ENCODE assay signal across 4 fruit fly cellular contexts in genomic region chr3L:12749567-12750535, dm6.
A peak's percentile ranks its signal among the peaks of the same experiment; 100 is the strongest.
TF ChIP-seq lines count a peak whose summit lies in the region.

Klc (minus strand) TSS chr3L:12750056.
CG10984 (plus strand) TSS chr3L:12750119.

TF ChIP-seq in whole organism, adult, 20 proteins besides CTCF, POLR2A, EP300 and RAD21 (continued from another document):
- TF ChIP-seq tj (GFP tag; optimal IDR thresholded peaks at IDR 0.05; lab: Kevin White, UChicago): peak; percentile 70
TF ChIP-seq in whole organism, adult: peak in this region for 5.

TF ChIP-seq in whole organism, embryonic, 481 proteins besides CTCF, POLR2A, EP300 and RAD21 (continued from another document and continues in another):
- 0 out of 3 replicates have a peak, but pooled peaks have one; percentile 15 for TF ChIP-seq CG6791 (GFP tag; IDR thresholded peaks at IDR 0.05; lab: Robert Waterston, UW; ENCODE audit: partially characterized antibody)
- TF ChIP-seq klu (GFP tag; IDR thresholded peaks at IDR 0.05; lab: Robert Waterston, UW): no peak
- TF ChIP-seq exex (tag; optimal IDR thresholded peaks at IDR 0.05; lab: Kevin White, UChicago): peak; percentile 38
- TF ChIP-seq Dip2 (GFP tag; IDR thresholded peaks at IDR 0.05; lab: Robert Waterston, UW): no peak
- TF ChIP-seq gcm (GFP tag; optimal IDR thresholded peaks at IDR 0.05; lab: Kevin White, UChicago): peak; percentile 47
- no peak for TF ChIP-seq B-H2 (GFP tag; optimal IDR thresholded peaks at IDR 0.05; lab: Kevin White, UChicago)
- TF ChIP-seq grau (tag; optimal IDR thresholded peaks at IDR 0.05; lab: Kevin White, UChicago): peak; percentile 52
- no peak for TF ChIP-seq CG8290 (GFP tag; optimal IDR thresholded peaks at IDR 0.05; lab: Kevin White, UChicago)
- no peak for TF ChIP-seq CG8290 (tag; optimal IDR thresholded peaks at IDR 0.05; lab: Kevin White, UChicago)
- TF ChIP-seq p53 (GFP tag; optimal IDR thresholded peaks at IDR 0.05; lab: Kevin White, UChicago): no peak
- TF ChIP-seq ERR (GFP tag; optimal IDR thresholded peaks at IDR 0.05; lab: Kevin White, UChicago): no peak
- TF ChIP-seq ap (GFP tag; IDR thresholded peaks at IDR 0.05; lab: Robert Waterston, UW): no peak; the same call in 1 of the 2 replicates
- peak; percentile 22 for TF ChIP-seq grn (GFP tag; optimal IDR thresholded peaks at IDR 0.05; lab: Kevin White, UChicago)
- TF ChIP-seq Antp (GFP tag; optimal IDR thresholded peaks at IDR 0.05; lab: Kevin White, UChicago): peak; percentile 66
- TF ChIP-seq HHEX (GFP tag; optimal IDR thresholded peaks at IDR 0.05; lab: Kevin White, UChicago): no peak
- 0 out of 3 replicates have a peak, but pooled peaks have one; percentile 4 for TF ChIP-seq Opbp (GFP tag; IDR thresholded peaks at IDR 0.05; lab: Robert Waterston, UW; ENCODE audit: partially characterized antibody)
- TF ChIP-seq CG15696 (tag; optimal IDR thresholded peaks at IDR 0.05; lab: Kevin White, UChicago): no peak
- TF ChIP-seq dysf (GFP tag; IDR thresholded peaks at IDR 0.05; lab: Robert Waterston, UW): peak; percentile 81; the same call in 2 of the 3 replicates
- TF ChIP-seq Sox102F (GFP tag; optimal IDR thresholded peaks at IDR 0.05; lab: Kevin White, UChicago): no peak
- TF ChIP-seq crp (GFP tag; optimal IDR thresholded peaks at IDR 0.05; lab: Kevin White, UChicago): no peak
- TF ChIP-seq Pdp1 (GFP tag; optimal IDR thresholded peaks at IDR 0.05; lab: Kevin White, UChicago): peak; percentile 51 to 77
- TF ChIP-seq Lim3 (GFP tag; IDR thresholded peaks at IDR 0.05; lab: Robert Waterston, UW): no peak
- no peak for TF ChIP-seq Aef1 (GFP tag; IDR thresholded peaks at IDR 0.05; lab: Robert Waterston, UW)
- TF ChIP-seq D19A (tag; optimal IDR thresholded peaks at IDR 0.05; lab: Kevin White, UChicago): peak; percentile 69
- peak; percentile 65 for TF ChIP-seq CG18262 (tag; optimal IDR thresholded peaks at IDR 0.05; lab: Kevin White, UChicago)
- no peak for TF ChIP-seq CG7963 (GFP tag; IDR thresholded peaks at IDR 0.05; lab: Robert Waterston, UW; ENCODE audit: partially characterized antibody)
- peak; percentile 79 for TF ChIP-seq row (GFP tag; IDR thresholded peaks at IDR 0.05; lab: Robert Waterston, UW)
- peak; percentile 65 for TF ChIP-seq CG17385 (GFP tag; optimal IDR thresholded peaks at IDR 0.05; lab: Kevin White, UChicago)
- no peak for TF ChIP-seq Abd-B (GFP tag; optimal IDR thresholded peaks at IDR 0.05; lab: Kevin White, UChicago)
- peak; percentile 47 for TF ChIP-seq CG18476 (GFP tag; optimal IDR thresholded peaks at IDR 0.05; lab: Kevin White, UChicago)
- TF ChIP-seq az2 (GFP tag; optimal IDR thresholded peaks at IDR 0.05; lab: Kevin White, UChicago): peak; percentile 37
- TF ChIP-seq CG1792 (GFP tag; optimal IDR thresholded peaks at IDR 0.05; lab: Kevin White, UChicago): peak; percentile 46
- no peak for TF ChIP-seq C15 (GFP tag; IDR thresholded peaks at IDR 0.05; lab: Robert Waterston, UW)
- peak; percentile 9 for TF ChIP-seq Dp (GFP tag; optimal IDR thresholded peaks at IDR 0.05; lab: Kevin White, UChicago)
- TF ChIP-seq CG9817 (tag; optimal IDR thresholded peaks at IDR 0.05; lab: Kevin White, UChicago): no peak
- peak; percentile 36 for TF ChIP-seq CG12104 (GFP tag; optimal IDR thresholded peaks at IDR 0.05; lab: Kevin White, UChicago)
- no peak for TF ChIP-seq MTF-1 (GFP tag; optimal IDR thresholded peaks at IDR 0.05; lab: Kevin White, UChicago; ENCODE audit: borderline replicate concordance)
- no peak for TF ChIP-seq Dfd (GFP tag; optimal IDR thresholded peaks at IDR 0.05; lab: Kevin White, UChicago)
- no peak for TF ChIP-seq Spps (tag; optimal IDR thresholded peaks at IDR 0.05; lab: Kevin White, UChicago)
- TF ChIP-seq CG11456 (GFP tag; IDR thresholded peaks at IDR 0.05; lab: Robert Waterston, UW): no peak; the same call in 2 of the 3 replicates
- no peak for TF ChIP-seq sna (GFP tag; IDR thresholded peaks at IDR 0.05; lab: Robert Waterston, UW; ENCODE audit: partially characterized antibody)
- TF ChIP-seq CG4730 (GFP tag; IDR thresholded peaks at IDR 0.05; lab: Robert Waterston, UW): no peak; the same call in 1 of the 2 replicates

TF ChIP-seq in whole organism, prepupa, 60 proteins besides CTCF, POLR2A, EP300 and RAD21 (continued from another document):
- TF ChIP-seq CG9139 (GFP tag; optimal IDR thresholded peaks at IDR 0.05; lab: Kevin White, UChicago): no peak
- TF ChIP-seq OdsH (GFP tag; optimal IDR thresholded peaks at IDR 0.05; lab: Kevin White, UChicago): peak; percentile 90
- TF ChIP-seq Eip78C (GFP tag; lab: Kevin White, UChicago): peak; percentile 97
- peak; percentile 80 for TF ChIP-seq Hr39 (GFP tag; optimal IDR thresholded peaks at IDR 0.05; lab: Kevin White, UChicago)
- TF ChIP-seq CG3919 (GFP tag; optimal IDR thresholded peaks at IDR 0.05; lab: Kevin White, UChicago): no peak
- TF ChIP-seq CG6792 (GFP tag; optimal IDR thresholded peaks at IDR 0.05; lab: Kevin White, UChicago): peak; percentile 81
- TF ChIP-seq CG15336 (GFP tag; IDR thresholded peaks at IDR 0.05; lab: Robert Waterston, UW): peak; percentile 95
- TF ChIP-seq fd59A (GFP tag; optimal IDR thresholded peaks at IDR 0.05; lab: Kevin White, UChicago): no peak
- no peak for TF ChIP-seq CG34406 (GFP tag; optimal IDR thresholded peaks at IDR 0.05; lab: Kevin White, UChicago)
- peak; percentile 78 for TF ChIP-seq vri (GFP tag; optimal IDR thresholded peaks at IDR 0.05; lab: Kevin White, UChicago)
- no peak for TF ChIP-seq Smox (GFP tag; optimal IDR thresholded peaks at IDR 0.05; lab: Kevin White, UChicago)
- TF ChIP-seq pdm3 (GFP tag; optimal IDR thresholded peaks at IDR 0.05; lab: Kevin White, UChicago): peak; percentile 93
- TF ChIP-seq Hr38 (GFP tag; optimal IDR thresholded peaks at IDR 0.05; lab: Kevin White, UChicago): no peak
- TF ChIP-seq CG31627 (GFP tag; optimal IDR thresholded peaks at IDR 0.05; lab: Kevin White, UChicago): peak; percentile 79
- TF ChIP-seq achi (GFP tag; optimal IDR thresholded peaks at IDR 0.05; lab: Kevin White, UChicago): peak; percentile 84
- peak; percentile 82 for TF ChIP-seq lz (GFP tag; optimal IDR thresholded peaks at IDR 0.05; lab: Kevin White, UChicago)
- no peak for TF ChIP-seq svp (GFP tag; lab: Kevin White, UChicago)
- TF ChIP-seq CG11294 (GFP tag; IDR thresholded peaks at IDR 0.05; lab: Robert Waterston, UW): no peak
- TF ChIP-seq Sox102F (GFP tag; optimal IDR thresholded peaks at IDR 0.05; lab: Kevin White, UChicago): no peak
- peak; percentile 70 for TF ChIP-seq CG3032 (tag; optimal IDR thresholded peaks at IDR 0.05; lab: Kevin White, UChicago)
- peak; percentile 66 for TF ChIP-seq Ets21C (GFP tag; optimal IDR thresholded peaks at IDR 0.05; lab: Kevin White, UChicago)
- TF ChIP-seq CG8319 (GFP tag; optimal IDR thresholded peaks at IDR 0.05; lab: Kevin White, UChicago): no peak
- peak; percentile 84 for TF ChIP-seq acj6 (GFP tag; optimal IDR thresholded peaks at IDR 0.05; lab: Kevin White, UChicago)
- TF ChIP-seq CG1621 (tag; optimal IDR thresholded peaks at IDR 0.05; lab: Kevin White, UChicago): no peak
- peak; percentile 85 for TF ChIP-seq Ets96B (tag; optimal IDR thresholded peaks at IDR 0.05; lab: Kevin White, UChicago)
- TF ChIP-seq dac (GFP tag; optimal IDR thresholded peaks at IDR 0.05; lab: Kevin White, UChicago): peak; percentile 89
- TF ChIP-seq CG6854 (GFP tag; optimal IDR thresholded peaks at IDR 0.05; lab: Kevin White, UChicago): peak; percentile 8
- peak; percentile 91 for TF ChIP-seq Sox14 (GFP tag; optimal IDR thresholded peaks at IDR 0.05; lab: Kevin White, UChicago)
- peak; percentile 83; the same call in 1 of the 2 replicates for TF ChIP-seq Gug (GFP tag; IDR thresholded peaks at IDR 0.05; lab: Robert Waterston, UW)
- TF ChIP-seq dsx (GFP tag; optimal IDR thresholded peaks at IDR 0.05; lab: Kevin White, UChicago; ENCODE audit: poor library complexity, severe bottlenecking): peak; percentile 76
- peak; percentile 80 for TF ChIP-seq cyc (GFP tag; optimal IDR thresholded peaks at IDR 0.05; lab: Kevin White, UChicago)
- peak; percentile 37 for TF ChIP-seq fkh (GFP tag; optimal IDR thresholded peaks at IDR 0.05; lab: Kevin White, UChicago)
- TF ChIP-seq CG7368 (GFP tag; optimal IDR thresholded peaks at IDR 0.05; lab: Kevin White, UChicago): peak; percentile 87
- no peak for TF ChIP-seq CG4318 (GFP tag; optimal IDR thresholded peaks at IDR 0.05; lab: Kevin White, UChicago)
- TF ChIP-seq net (GFP tag; optimal IDR thresholded peaks at IDR 0.05; lab: Kevin White, UChicago): no peak
- TF ChIP-seq Eip75B (GFP tag; optimal IDR thresholded peaks at IDR 0.05; lab: Kevin White, UChicago): peak; percentile 88
- no peak for TF ChIP-seq Met (GFP tag; optimal IDR thresholded peaks at IDR 0.05; lab: Kevin White, UChicago)
- peak; percentile 86 for TF ChIP-seq topi (GFP tag; optimal IDR thresholded peaks at IDR 0.05; lab: Kevin White, UChicago)
- no peak for TF ChIP-seq CG6276 (GFP tag; optimal IDR thresholded peaks at IDR 0.05; lab: Kevin White, UChicago)
- TF ChIP-seq CG11902 (GFP tag; optimal IDR thresholded peaks at IDR 0.05; lab: Kevin White, UChicago): peak; percentile 71
- peak; percentile 89 for TF ChIP-seq CG10669 (GFP tag; optimal IDR thresholded peaks at IDR 0.05; lab: Kevin White, UChicago)

TF ChIP-seq in whole organism, wandering third instar larva, 38 proteins besides CTCF, POLR2A, EP300 and RAD21 (continued from another document):
- TF ChIP-seq rgr (GFP tag; optimal IDR thresholded peaks at IDR 0.05; lab: Kevin White, UChicago): peak; percentile 79
- no peak for TF ChIP-seq foxo (GFP tag; optimal IDR thresholded peaks at IDR 0.05; lab: Kevin White, UChicago)
- TF ChIP-seq Dif (GFP tag; optimal IDR thresholded peaks at IDR 0.05; lab: Kevin White, UChicago; ENCODE audit: partially characterized antibody): no peak
- no peak for TF ChIP-seq N (GFP tag; optimal IDR thresholded peaks at IDR 0.05; lab: Kevin White, UChicago)
- no peak for TF ChIP-seq h (GFP tag; optimal IDR thresholded peaks at IDR 0.05; lab: Kevin White, UChicago)
- TF ChIP-seq CrebA (GFP tag; optimal IDR thresholded peaks at IDR 0.05; lab: Kevin White, UChicago; ENCODE audit: borderline replicate concordance): no peak
- no peak for TF ChIP-seq pan (optimal IDR thresholded peaks at IDR 0.05; lab: Kevin White, UChicago)
- TF ChIP-seq tai (GFP tag; optimal IDR thresholded peaks at IDR 0.05; lab: Kevin White, UChicago): peak; percentile 5
- no peak for TF ChIP-seq usp (GFP tag; optimal IDR thresholded peaks at IDR 0.05; lab: Kevin White, UChicago)
- TF ChIP-seq dl (GFP tag; optimal IDR thresholded peaks at IDR 0.05; lab: Kevin White, UChicago; ENCODE audit: insufficient read depth in 1 of 2, partially characterized antibody in 2 of 2): no peak
- peak; percentile 61 for TF ChIP-seq Hnf4 (GFP tag; optimal IDR thresholded peaks at IDR 0.05; lab: Kevin White, UChicago)
- TF ChIP-seq woc (GFP tag; optimal IDR thresholded peaks at IDR 0.05; lab: Kevin White, UChicago): peak; percentile 42
TF ChIP-seq in whole organism, wandering third instar larva: peak in this region for 12.
